Fruit fly (Drosophila melanogaster): ENCODE measurements around the gene Vav.

The Vav gene

dm6 chrX:19240230-19240839 is 21.3 kb upstream of the Vav start:
- TF ChIP-seq cic (GFP tag; optimal IDR thresholded peaks at IDR 0.05): no peak
- no peak for TF ChIP-seq ovo (GFP tag; optimal IDR thresholded peaks at IDR 0.05)
- TF ChIP-seq Mnt (GFP tag; optimal IDR thresholded peaks at IDR 0.05): peak; percentile 59

- TF ChIP-seq CG7101 (tag; optimal IDR thresholded peaks at IDR 0.05) (no peak), Hr96 (GFP tag; optimal IDR thresholded peaks at IDR 0.05) (no peak), CG1620 (GFP tag; optimal IDR thresholded peaks at IDR 0.05) (no peak), kay (GFP tag; ENCODE audit: borderline replicate concordance) (no peak), toe (GFP tag; optimal IDR thresholded peaks at IDR 0.05) (no peak), cnc (optimal IDR thresholded peaks at IDR 0.05) (no peak), cic (GFP tag; optimal IDR thresholded peaks at IDR 0.05) (peak; percentile 33), Clk (GFP tag; optimal IDR thresholded peaks at IDR 0.05) (no peak)
These were observed 19.7 kb upstream of the Vav start, which contains the start of gene CG14196 for dm6 chrX:19241790-19242373. CG14196 (minus strand) TSS chrX:19241840.

- TF ChIP-seq Mnt (GFP tag; optimal IDR thresholded peaks at IDR 0.05) (no peak), cnc (optimal IDR thresholded peaks at IDR 0.05) (no peak), CG7045 (GFP tag; optimal IDR thresholded peaks at IDR 0.05) (no peak), CG14711 (tag; optimal IDR thresholded peaks at IDR 0.05) (peak; percentile 8), CG11617 (GFP tag; optimal IDR thresholded peaks at IDR 0.05) (peak; percentile 0), Hr96 (GFP tag; optimal IDR thresholded peaks at IDR 0.05) (peak; percentile 24), CG5204 (GFP tag; optimal IDR thresholded peaks at IDR 0.05) (peak; percentile 24), bab1 (GFP tag; optimal IDR thresholded peaks at IDR 0.05) (peak; percentile 3), toe (GFP tag; optimal IDR thresholded peaks at IDR 0.05) (peak; percentile 10)
These were observed 18.2 kb upstream of the Vav start, which contains the start of gene CG7889 for dm6 chrX:19243379-19243834. CG7889 (plus strand) TSS chrX:19243631.

- TF ChIP-seq CG12768 (GFP tag; optimal IDR thresholded peaks at IDR 0.05) (peak; percentile 28), CG14711 (tag; optimal IDR thresholded peaks at IDR 0.05) (peak; percentile 59), bab1 (GFP tag; optimal IDR thresholded peaks at IDR 0.05) (no peak), kay (GFP tag; ENCODE audit: borderline replicate concordance) (peak; percentile 94), CG33017 (tag; optimal IDR thresholded peaks at IDR 0.05) (peak; percentile 23), CG1620 (GFP tag; optimal IDR thresholded peaks at IDR 0.05) (peak; percentile 3), tj (GFP tag; optimal IDR thresholded peaks at IDR 0.05) (peak; percentile 33), cnc (optimal IDR thresholded peaks at IDR 0.05) (no peak), CG7101 (tag; optimal IDR thresholded peaks at IDR 0.05) (peak; percentile 58), Crg-1 (GFP tag; optimal IDR thresholded peaks at IDR 0.05) (peak; percentile 9), Mnt (GFP tag; optimal IDR thresholded peaks at IDR 0.05) (peak; percentile 39), Clk (GFP tag; optimal IDR thresholded peaks at IDR 0.05) (no peak), toe (GFP tag; optimal IDR thresholded peaks at IDR 0.05) (peak; percentile 28), cic (GFP tag; optimal IDR thresholded peaks at IDR 0.05) (no peak), Hr96 (GFP tag; optimal IDR thresholded peaks at IDR 0.05) (peak; percentile 64), CG5204 (GFP tag; optimal IDR thresholded peaks at IDR 0.05) (peak; percentile 24), CG11617 (GFP tag; optimal IDR thresholded peaks at IDR 0.05) (peak; percentile 75), pad (GFP tag; optimal IDR thresholded peaks at IDR 0.05) (peak; percentile 31), CG7045 (GFP tag; optimal IDR thresholded peaks at IDR 0.05) (no peak), ovo (GFP tag; optimal IDR thresholded peaks at IDR 0.05) (no peak)
These were observed 14.2 kb upstream of the Vav start, which contains the start of gene CG7992 for dm6 chrX:19247200-19248052. CG7992 (minus strand) TSS chrX:19247250.

- TF ChIP-seq toe (GFP tag; optimal IDR thresholded peaks at IDR 0.05) (no peak), CG1620 (GFP tag; optimal IDR thresholded peaks at IDR 0.05) (no peak), CG12768 (GFP tag; optimal IDR thresholded peaks at IDR 0.05) (no peak), CG7045 (GFP tag; optimal IDR thresholded peaks at IDR 0.05) (no peak), kay (GFP tag; ENCODE audit: borderline replicate concordance) (no peak)
These were observed 13.0 kb upstream of the Vav start, which contains the start of gene Hs3st-B for dm6 chrX:19248426-19249217. Hs3st-B (plus strand) TSS chrX:19248639.

- TF ChIP-seq tj (GFP tag; optimal IDR thresholded peaks at IDR 0.05) (no peak), pad (GFP tag; optimal IDR thresholded peaks at IDR 0.05) (no peak), Mnt (GFP tag; optimal IDR thresholded peaks at IDR 0.05) (no peak), CG7045 (GFP tag; optimal IDR thresholded peaks at IDR 0.05) (no peak), kay (GFP tag; ENCODE audit: borderline replicate concordance) (no peak), CG12768 (GFP tag; optimal IDR thresholded peaks at IDR 0.05) (no peak), cic (GFP tag; optimal IDR thresholded peaks at IDR 0.05) (no peak), CG11617 (GFP tag; optimal IDR thresholded peaks at IDR 0.05) (no peak), CG5204 (GFP tag; optimal IDR thresholded peaks at IDR 0.05) (no peak), CG7101 (tag; optimal IDR thresholded peaks at IDR 0.05) (no peak), CG14711 (tag; optimal IDR thresholded peaks at IDR 0.05) (no peak), bab1 (GFP tag; optimal IDR thresholded peaks at IDR 0.05) (no peak), CG1620 (GFP tag; optimal IDR thresholded peaks at IDR 0.05) (no peak), cnc (optimal IDR thresholded peaks at IDR 0.05) (no peak), CG33017 (tag; optimal IDR thresholded peaks at IDR 0.05) (no peak), Hr96 (GFP tag; optimal IDR thresholded peaks at IDR 0.05) (no peak)
These were observed 12.3 kb upstream of the Vav start for dm6 chrX:19249339-19249738.

Measured in whole organism, adult.